Fruit fly (Drosophila melanogaster) S2 (cell line): ENCODE measurements around the gene dj.

Source experiments
- CG8478 ChIP-seq: fragments of >200 bp; optimal IDR thresholded peaks from 2 replicates; lab custom pipeline; 2018
- CTCF ChIP-seq, 2 experiments: fragments of >200 bp; optimal IDR thresholded peaks; 2 replicates each; lab custom pipeline; 2018

dm6 chr3R:7075115-7075425, 16.0 kb downstream of the dj start:
- no peak for TF ChIP-seq CG8478 (lab: Kevin White, UChicago)
- no peak for TF ChIP-seq CTCF (optimal IDR thresholded peaks at IDR 0.05; lab: Kevin White, UChicago)
